Worm (Caenorhabditis elegans): ENCODE measurements around the gene sra-1.

The sra-1 gene

DNA sequence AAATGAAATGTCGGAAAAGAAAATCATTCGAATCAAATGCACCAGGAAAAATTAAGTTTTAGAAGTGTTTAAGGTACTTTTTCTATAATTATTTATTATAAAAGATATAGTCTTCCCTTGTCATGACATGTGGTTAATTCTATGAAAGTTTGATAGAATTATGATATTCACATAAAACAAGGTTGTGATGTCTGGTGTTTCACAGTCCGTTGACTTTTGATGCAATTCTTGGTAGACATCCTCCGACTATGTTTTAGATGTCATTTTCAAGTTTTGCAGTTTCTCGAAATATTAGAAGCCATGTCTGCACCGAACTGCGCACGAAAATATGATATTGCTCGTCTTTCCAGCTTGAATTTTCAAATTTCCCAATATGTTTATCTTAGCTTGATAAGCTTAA lies 22.9 kb upstream of the sra-1 start, which contains the start of gene sra-7:
Gene sra-7 (plus strand): TSS at position 301 of the 400 bp plus-strand sequence.
- TF ChIP-seq pqm-1 (tag; optimal IDR thresholded peaks at IDR 0.05) (no peak), ceh-28 (tag; optimal IDR thresholded peaks at IDR 0.05) (no peak), fkh-2 (tag; optimal IDR thresholded peaks at IDR 0.05) (no peak), elt-2 (tag; optimal IDR thresholded peaks at IDR 0.05) (no peak), mml-1 (tag; optimal IDR thresholded peaks at IDR 0.05) (no peak), ceh-82 (tag; optimal IDR thresholded peaks at IDR 0.05) (no peak), R02D3.7 (tag; optimal IDR thresholded peaks at IDR 0.05) (no peak), lsy-12 (tag; optimal IDR thresholded peaks at IDR 0.05) (no peak), nhr-77 (tag; optimal IDR thresholded peaks at IDR 0.05) (no peak), skn-1 (tag; optimal IDR thresholded peaks at IDR 0.05) (no peak), mdl-1 (tag; optimal IDR thresholded peaks at IDR 0.05) (no peak), nfya-1 (tag; optimal IDR thresholded peaks at IDR 0.05; ENCODE audit: insufficient read depth) (no peak), egl-27 (tag; optimal IDR thresholded peaks at IDR 0.05) (no peak), elt-1 (tag; optimal IDR thresholded peaks at IDR 0.05) (no peak)

DNA sequence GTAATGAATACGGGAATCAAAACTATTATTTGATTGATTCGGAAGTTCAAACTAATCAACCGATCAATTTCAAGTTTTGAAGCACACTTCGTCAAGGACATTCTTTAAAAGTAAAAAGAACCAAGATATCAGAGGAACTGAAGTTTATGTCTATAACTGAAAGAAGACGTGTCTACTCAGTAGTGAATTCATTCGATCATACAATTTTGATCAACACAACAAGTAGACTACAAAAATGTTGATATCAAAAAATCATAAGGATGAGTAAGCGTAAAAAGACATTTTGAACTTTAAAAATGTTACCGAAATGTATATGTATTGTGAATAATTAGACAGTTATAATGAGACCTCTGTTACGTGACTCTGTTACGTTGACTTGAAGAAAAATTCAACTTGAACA lies 21.3 kb upstream of the sra-1 start, which contains the start of gene sra-4:
Gene sra-4 (minus strand): TSS at position 101 of the 400 bp plus-strand sequence.
- TF ChIP-seq ceh-82 (tag; optimal IDR thresholded peaks at IDR 0.05) (no peak), egl-27 (tag; optimal IDR thresholded peaks at IDR 0.05) (no peak), unc-39 (tag; optimal IDR thresholded peaks at IDR 0.05) (no peak), fkh-10 (GFP tag; optimal IDR thresholded peaks at IDR 0.05) (no peak), nhr-237 (tag; optimal IDR thresholded peaks at IDR 0.05) (no peak), eor-1 (tag; optimal IDR thresholded peaks at IDR 0.05) (no peak), zag-1 (tag; optimal IDR thresholded peaks at IDR 0.05) (no peak), ceh-9 (tag; optimal IDR thresholded peaks at IDR 0.05) (no peak), nhr-25 (tag; optimal IDR thresholded peaks at IDR 0.05) (no peak), snpc-4 (tag; optimal IDR thresholded peaks at IDR 0.05) (no peak), fkh-2 (tag; optimal IDR thresholded peaks at IDR 0.05) (no peak), pha-4 (tag; optimal IDR thresholded peaks at IDR 0.05) (no peak), mdl-1 (tag; optimal IDR thresholded peaks at IDR 0.05) (no peak), ama-1 (optimal IDR thresholded peaks at IDR 0.05) (no peak), aly-2 (tag; optimal IDR thresholded peaks at IDR 0.05) (no peak), pqm-1 (tag; optimal IDR thresholded peaks at IDR 0.05) (no peak), skn-1 (tag; optimal IDR thresholded peaks at IDR 0.05) (no peak), nhr-11 (tag; optimal IDR thresholded peaks at IDR 0.05) (no peak), unc-62 (GFP tag; optimal IDR thresholded peaks at IDR 0.05) (no peak), elt-1 (tag; optimal IDR thresholded peaks at IDR 0.05) (no peak)

DNA sequence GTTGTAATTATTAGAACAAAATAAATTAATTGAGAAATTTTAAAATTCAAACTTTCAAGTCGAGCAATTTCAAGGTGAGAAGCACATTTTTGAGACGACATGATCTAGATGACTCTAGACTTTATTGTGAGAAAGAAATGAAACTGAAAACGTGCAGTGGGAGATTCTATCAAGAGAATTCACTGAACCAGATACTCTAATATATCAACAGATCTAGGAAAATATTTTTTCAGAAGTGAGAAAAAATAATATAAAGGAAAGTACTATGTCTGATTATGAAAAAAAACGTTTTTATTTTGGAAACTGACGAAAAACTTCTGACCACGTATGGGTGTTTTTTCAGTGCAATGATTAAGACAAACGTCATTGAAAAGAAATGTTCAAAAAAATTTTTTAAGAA lies 19.3 kb upstream of the sra-1 start, which contains the start of gene sra-3:
Gene sra-3 (minus strand): TSS at position 101 of the 400 bp plus-strand sequence.
- TF ChIP-seq egl-5 (tag; optimal IDR thresholded peaks at IDR 0.05) (no peak), sea-2 (GFP tag; optimal IDR thresholded peaks at IDR 0.05) (no peak), ztf-11 (tag; optimal IDR thresholded peaks at IDR 0.05) (no peak), mdl-1 (tag; optimal IDR thresholded peaks at IDR 0.05) (no peak), unc-39 (tag; optimal IDR thresholded peaks at IDR 0.05) (no peak), nhr-12 (tag; optimal IDR thresholded peaks at IDR 0.05) (no peak), nhr-76 (tag; optimal IDR thresholded peaks at IDR 0.05) (no peak), elt-2 (tag; optimal IDR thresholded peaks at IDR 0.05) (no peak), zag-1 (tag; optimal IDR thresholded peaks at IDR 0.05) (no peak), nhr-43 (tag; optimal IDR thresholded peaks at IDR 0.05; ENCODE audit: poor library complexity, severe bottlenecking) (no peak), nhr-11 (tag; optimal IDR thresholded peaks at IDR 0.05) (no peak), fkh-2 (tag; optimal IDR thresholded peaks at IDR 0.05) (no peak), fkh-10 (GFP tag; optimal IDR thresholded peaks at IDR 0.05) (no peak), pqm-1 (tag; optimal IDR thresholded peaks at IDR 0.05) (no peak), tbx-2 (tag; optimal IDR thresholded peaks at IDR 0.05) (no peak), snpc-4 (tag; optimal IDR thresholded peaks at IDR 0.05) (no peak), unc-62 (GFP tag; optimal IDR thresholded peaks at IDR 0.05) (no peak), nhr-67 (tag; optimal IDR thresholded peaks at IDR 0.05) (no peak)

DNA sequence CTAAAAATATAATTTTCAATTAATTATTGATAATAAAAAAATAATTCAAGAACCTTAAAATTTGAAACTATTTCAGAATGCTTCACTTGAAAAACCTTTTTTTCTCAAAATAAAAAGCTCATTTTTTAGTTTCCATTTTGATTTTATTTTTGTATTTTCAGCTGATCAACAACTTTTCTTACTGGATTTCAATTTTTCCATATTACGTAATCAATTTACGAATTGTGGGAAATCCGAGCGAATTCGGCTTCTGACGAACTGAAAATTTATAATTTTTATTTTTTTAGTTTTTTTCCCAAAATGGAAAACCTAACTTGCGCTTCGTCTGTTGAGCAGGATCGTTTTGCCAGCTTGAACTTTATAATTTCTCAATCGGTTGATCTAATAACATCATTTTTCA lies 16.0 kb upstream of the sra-1 start, which contains the start of gene sra-8:
Gene sra-8 (plus strand): TSS at position 301 of the 400 bp plus-strand sequence.
- TF ChIP-seq nhr-11 (tag; optimal IDR thresholded peaks at IDR 0.05) (no peak), ceh-9 (tag; optimal IDR thresholded peaks at IDR 0.05) (no peak), tbx-2 (tag; optimal IDR thresholded peaks at IDR 0.05) (no peak), nhr-67 (tag; optimal IDR thresholded peaks at IDR 0.05) (no peak), lin-15B (tag; optimal IDR thresholded peaks at IDR 0.05) (no peak), ceh-28 (tag; optimal IDR thresholded peaks at IDR 0.05) (no peak), pqm-1 (tag; optimal IDR thresholded peaks at IDR 0.05) (no peak), nhr-76 (tag; optimal IDR thresholded peaks at IDR 0.05) (no peak), nhr-43 (tag; optimal IDR thresholded peaks at IDR 0.05; ENCODE audit: poor library complexity, severe bottlenecking) (no peak)
